Worm (Caenorhabditis elegans): ENCODE results near the gene metl-2.
"Not testable (repeated sequence)": the region's sequence is repeated elsewhere in the genome, so short reads cannot be mapped to it uniquely, and the experiment has no call there.

Gene metl-2

DNA sequence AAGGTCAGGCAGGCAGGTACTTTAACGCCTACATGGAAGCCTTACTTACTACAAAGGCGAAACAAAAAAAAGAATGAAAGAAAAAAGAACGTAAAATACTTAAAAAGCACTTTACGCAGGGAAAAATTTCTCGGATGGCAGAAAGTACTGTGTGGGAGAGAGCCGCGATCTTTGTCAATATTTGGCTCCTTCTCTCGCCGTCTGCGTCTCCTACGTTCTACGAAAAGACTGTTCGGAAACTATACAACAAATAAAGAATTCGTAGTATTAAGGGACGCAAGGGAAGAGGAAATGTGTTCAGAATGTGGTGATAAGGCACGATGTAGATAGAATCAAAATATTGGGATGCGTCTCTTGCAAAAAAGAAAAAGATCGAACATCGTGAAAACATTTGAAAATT lies 2.6 kb upstream of the metl-2 start:
- no peak for TF ChIP-seq tbx-9 (tag; optimal IDR thresholded peaks at IDR 0.05; ENCODE audit: borderline replicate concordance)
- TF ChIP-seq rpc-1 (optimal IDR thresholded peaks at IDR 0.05), result no peak
- no peak for TF ChIP-seq rpc-1 (tag; optimal IDR thresholded peaks at IDR 0.05)
- TF ChIP-seq nhr-179 (tag; optimal IDR thresholded peaks at IDR 0.05), result no peak
- TF ChIP-seq madf-6 (GFP tag; IDR thresholded peaks at IDR 0.05), result no peak
- TF ChIP-seq efl-1 (GFP tag; optimal IDR thresholded peaks at IDR 0.05), result no peak
- no peak for TF ChIP-seq atf-7 (tag; optimal IDR thresholded peaks at IDR 0.05)
- no peak for TF ChIP-seq lin-26 (GFP tag; IDR thresholded peaks at IDR 0.05)

DNA sequence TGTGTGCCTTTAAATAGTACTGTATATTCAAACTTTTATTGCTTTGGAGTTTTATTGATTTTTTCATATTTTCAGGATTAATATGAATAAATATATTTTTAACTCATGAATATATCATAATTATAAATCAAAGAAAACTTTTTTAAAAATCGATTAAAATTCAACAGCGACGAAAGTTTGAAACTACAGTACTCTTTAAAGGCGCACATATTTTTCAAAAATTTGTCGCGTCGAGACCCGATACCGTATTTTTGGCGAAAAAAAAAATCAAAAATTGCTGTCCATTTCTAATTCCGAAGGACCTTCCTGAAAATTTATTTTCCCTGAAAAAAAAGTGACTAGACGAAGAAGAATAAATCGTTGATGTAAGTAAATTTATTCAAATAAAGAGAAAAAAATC lies 1.4 kb upstream of the metl-2 start:
- peak; percentile 54 for TF ChIP-seq F33H1.4 (GFP tag; IDR thresholded peaks at IDR 0.05)
- TF ChIP-seq lsl-1 (GFP tag; optimal IDR thresholded peaks at IDR 0.05), result peak; percentile 69
- no peak for TF ChIP-seq nhr-179 (tag; optimal IDR thresholded peaks at IDR 0.05)

DNA sequence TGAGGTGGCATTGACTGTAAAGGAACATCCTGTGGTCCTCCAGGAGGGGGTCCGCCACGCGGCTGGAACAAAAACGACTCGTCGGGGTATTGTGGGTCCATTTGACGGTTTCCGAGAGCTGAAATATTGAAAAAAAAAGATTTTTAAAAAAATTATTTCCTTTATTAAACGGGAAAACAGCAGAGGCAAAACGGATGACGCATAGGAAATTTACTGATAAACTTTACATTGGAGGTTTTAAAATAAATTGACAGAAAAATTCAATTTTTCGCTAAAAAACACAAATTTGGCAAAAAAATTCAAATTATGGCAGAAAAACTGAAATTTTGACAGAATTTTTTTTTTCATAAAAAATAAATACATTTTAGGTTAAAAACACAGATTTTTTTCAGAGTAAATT lies 14.2 kb downstream of the metl-2 start, which contains the start of gene Y53F4B.5:
Y53F4B.5 (minus strand) TSS at position 101 of the 400 bp plus-strand sequence.
- TF ChIP-seq gei-17 (GFP tag; optimal IDR thresholded peaks at IDR 0.05), result no peak
- no peak for TF ChIP-seq madf-3 (GFP tag; IDR thresholded peaks at IDR 0.05)
- TF ChIP-seq hlh-12 (tag; optimal IDR thresholded peaks at IDR 0.05), result no peak
- TF ChIP-seq Y95B8A.8 (GFP tag; IDR thresholded peaks at IDR 0.05), result no peak
- no peak for TF ChIP-seq tbx-9 (tag; optimal IDR thresholded peaks at IDR 0.05; ENCODE audit: borderline replicate concordance)
- TF ChIP-seq B0261.1 (tag; optimal IDR thresholded peaks at IDR 0.05), result no peak
- no peak for TF ChIP-seq madf-10 (tag; optimal IDR thresholded peaks at IDR 0.05)
- TF ChIP-seq pbrm-1 (GFP tag; IDR thresholded peaks at IDR 0.05), result no peak
- no peak for TF ChIP-seq D2030.7 (GFP tag; IDR thresholded peaks at IDR 0.05)
- no peak for TF ChIP-seq mxl-1 (tag; optimal IDR thresholded peaks at IDR 0.05)
- TF ChIP-seq efl-1 (GFP tag; optimal IDR thresholded peaks at IDR 0.05), result no peak
- TF ChIP-seq rpc-1 (optimal IDR thresholded peaks at IDR 0.05), result no peak
- TF ChIP-seq rpc-1 (tag; optimal IDR thresholded peaks at IDR 0.05), result no peak
- no peak for TF ChIP-seq attf-3 (GFP tag; conservative IDR thresholded peaks at IDR 0.05)

DNA sequence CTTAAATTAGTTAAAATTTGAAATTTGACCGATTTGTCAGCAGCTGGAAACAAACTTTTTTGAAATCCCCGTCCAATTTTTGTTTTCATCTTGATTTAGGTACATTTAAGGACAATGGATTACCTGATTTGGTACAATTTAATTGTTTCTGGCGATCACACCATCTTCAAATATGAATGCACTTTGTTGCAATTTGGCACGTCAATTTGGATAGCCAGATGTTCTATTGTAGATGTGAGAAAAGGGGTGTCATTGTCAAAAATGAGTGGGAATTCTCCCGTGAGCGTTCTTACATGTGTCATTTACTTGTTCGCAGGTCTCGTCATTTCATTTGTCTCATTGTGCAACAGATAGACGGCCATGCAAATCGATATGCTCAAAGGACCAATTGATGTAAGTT lies 18.5 kb downstream of the metl-2 start, which contains the start of gene Y53F4B.43:
Y53F4B.43 (plus strand) TSS at position 301 of the 400 bp plus-strand sequence.
- TF ChIP-seq lir-1 (GFP tag; conservative IDR thresholded peaks at IDR 0.05); nfya-1 (tag; optimal IDR thresholded peaks at IDR 0.05; ENCODE audit: borderline replicate concordance, insufficient read depth); ztf-26 (tag; optimal IDR thresholded peaks at IDR 0.05): not testable (repeated sequence)

DNA sequence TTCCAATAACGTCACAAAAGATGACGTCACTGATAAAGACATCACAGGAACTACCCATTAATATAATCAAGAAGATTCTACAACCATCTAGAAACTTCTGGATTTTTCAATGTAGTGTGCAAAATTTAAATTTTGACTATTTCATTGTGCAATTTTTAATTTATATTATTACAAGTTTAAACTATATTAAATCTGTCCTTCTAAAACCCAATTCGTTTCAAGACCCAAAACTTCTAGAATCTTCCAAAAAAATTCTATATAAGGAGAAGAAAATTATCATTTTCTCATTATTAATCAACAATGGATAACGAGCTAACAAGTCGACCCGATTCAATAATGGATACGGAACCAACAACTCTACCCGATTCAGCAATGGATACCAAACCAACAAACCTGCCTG lies 22.9 kb downstream of the metl-2 start, which contains the start of gene Y53F4B.7:
Y53F4B.7 (plus strand) TSS at position 301 of the 400 bp plus-strand sequence.
- TF ChIP-seq nhr-179 (tag; optimal IDR thresholded peaks at IDR 0.05); F55B11.4 (tag; optimal IDR thresholded peaks at IDR 0.05; ENCODE audit: borderline replicate concordance, insufficient read depth); nhr-90 (tag; optimal IDR thresholded peaks at IDR 0.05): not testable (repeated sequence)

DNA sequence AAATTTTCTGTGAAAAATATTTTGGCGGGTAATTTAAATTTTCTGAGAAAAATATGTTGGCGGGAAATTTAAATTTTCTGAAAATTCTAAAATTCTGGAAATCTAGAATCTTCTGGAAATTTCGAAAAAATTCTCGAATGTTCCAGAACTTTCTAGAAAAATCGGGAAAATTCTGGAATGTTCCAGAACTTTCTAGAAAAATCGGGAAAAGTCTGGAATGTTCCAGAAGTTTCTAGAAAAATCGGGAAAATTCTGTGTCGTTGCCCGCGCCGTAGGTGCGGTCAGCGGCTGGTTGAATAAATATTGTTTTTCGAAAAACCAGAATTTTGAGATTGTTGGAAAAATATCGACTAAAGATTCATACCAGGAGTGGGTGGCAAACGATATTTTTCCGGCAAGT lies 31.3 kb downstream of the metl-2 start:
- peak; percentile 94 for TF ChIP-seq hsf-1 (GFP tag; IDR thresholded peaks at IDR 0.05)

DNA sequence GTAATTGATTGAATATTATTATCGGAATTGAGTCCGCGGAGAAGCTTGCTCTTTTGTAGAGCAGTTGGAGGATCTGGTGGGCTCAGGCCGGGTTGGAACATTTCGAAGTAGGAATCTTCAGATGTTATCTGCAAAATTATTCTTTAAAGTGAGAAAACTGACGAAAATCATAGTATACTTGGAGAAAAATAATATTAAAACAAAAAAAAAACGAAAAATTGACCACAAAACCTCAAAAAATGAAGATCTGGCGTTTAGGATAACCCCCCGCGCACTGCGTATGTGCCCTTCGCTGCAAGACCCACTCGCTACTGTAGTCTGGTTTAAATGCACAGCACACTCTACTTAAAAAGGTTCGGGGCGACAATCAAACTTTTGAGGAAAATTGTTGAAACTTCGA lies 33.7 kb downstream of the metl-2 start, which contains the start of gene Y53F4B.10:
Y53F4B.10 (minus strand) TSS at position 101 of the 400 bp plus-strand sequence.
- TF ChIP-seq ztf-26 (tag; optimal IDR thresholded peaks at IDR 0.05), result no peak
- no peak for TF ChIP-seq sdz-38 (tag; optimal IDR thresholded peaks at IDR 0.05)
- no peak for TF ChIP-seq nhr-179 (tag; optimal IDR thresholded peaks at IDR 0.05)
- no peak for TF ChIP-seq F37B4.10 (GFP tag; IDR thresholded peaks at IDR 0.05)
- TF ChIP-seq ceh-100 (GFP tag; IDR thresholded peaks at IDR 0.05), result no peak
- no peak for TF ChIP-seq attf-5 (GFP tag; optimal IDR thresholded peaks at IDR 0.05)
- no peak for TF ChIP-seq mel-28 (tag; optimal IDR thresholded peaks at IDR 0.05; ENCODE audit: borderline replicate concordance)
- no peak for TF ChIP-seq T07F8.4 (tag; optimal IDR thresholded peaks at IDR 0.05)
- no peak for TF ChIP-seq nhr-120 (GFP tag; IDR thresholded peaks at IDR 0.05)
- no peak for TF ChIP-seq tbx-9 (tag; optimal IDR thresholded peaks at IDR 0.05; ENCODE audit: borderline replicate concordance)
- TF ChIP-seq B0336.3 (GFP tag; IDR thresholded peaks at IDR 0.05), result no peak
- TF ChIP-seq ztf-28 (GFP tag; IDR thresholded peaks at IDR 0.05), result no peak
- TF ChIP-seq hlh-26 (GFP tag; conservative IDR thresholded peaks at IDR 0.05), result no peak
- no peak for TF ChIP-seq hmg-20 (GFP tag; IDR thresholded peaks at IDR 0.05)
- no peak for TF ChIP-seq madf-8 (GFP tag; conservative IDR thresholded peaks at IDR 0.05)
- no peak for TF ChIP-seq hlh-12 (tag; optimal IDR thresholded peaks at IDR 0.05)

All from whole organism, young adult.